Fruit fly (Drosophila melanogaster) whole organism, pupa: Measurements from ENCODE around the gene scpr-A.

Experiments used
- CG12605 ChIP-seq: fragments of 200-800 bp; sonication (Bioruptor generic); IDR thresholded peaks from 2 replicates; pipeline ENCODE4 v1.3.6; 2022; ENCODE audit warnings: missing biosample characterization, missing genetic modification characterization
- CG14655 ChIP-seq: fragments of 200-800 bp; sonication (Bioruptor generic); optimal IDR thresholded peaks from 3 replicates; lab custom pipeline; 2017; ENCODE audit warnings: mild to moderate bottlenecking, missing biosample characterization, missing genetic modification reagents, missing genetic modification characterization
- CG15710 ChIP-seq: fragments of 200-800 bp; sonication (Bioruptor generic); optimal IDR thresholded peaks from 2 replicates; lab custom pipeline; 2018; ENCODE audit warnings: missing biosample characterization, mild to moderate bottlenecking, missing genetic modification characterization, moderate library complexity
- CG4496 ChIP-seq: fragments of 200-800 bp; sonication (Bioruptor generic); IDR thresholded peaks from 3 replicates; pipeline ENCODE4 v1.3.6; 2022; ENCODE audit warnings: missing biosample characterization, missing genetic modification characterization
- CG8159 ChIP-seq: fragments of 200-800 bp; sonication (Bioruptor generic); optimal IDR thresholded peaks from 3 replicates; lab custom pipeline; 2018; ENCODE audit warnings: missing biosample characterization, mild to moderate bottlenecking, missing genetic modification characterization, moderate library complexity
- CG8301 ChIP-seq: fragments of 200-800 bp; sonication (Bioruptor generic); optimal IDR thresholded peaks from 2 replicates; lab custom pipeline; 2018; ENCODE audit warnings: missing biosample characterization, mild to moderate bottlenecking, missing genetic modification characterization
- CG9948 ChIP-seq: fragments of 200-800 bp; sonication (Bioruptor generic); optimal IDR thresholded peaks from 2 replicates; lab custom pipeline; 2018; ENCODE audit warnings: missing biosample characterization, mild to moderate bottlenecking, missing genetic modification characterization, moderate library complexity
- EcR ChIP-seq: fragments of 200-800 bp; sonication (Bioruptor generic); optimal IDR thresholded peaks from 3 replicates; lab custom pipeline; 2019; ENCODE audit warnings: missing biosample characterization, missing genetic modification characterization, mild to moderate bottlenecking, moderate library complexity, missing genetic modification reagents
- rn ChIP-seq: fragments of 200-800 bp; sonication (Bioruptor generic); IDR thresholded peaks from 2 replicates; pipeline ENCODE4 v1.3.6; 2022; ENCODE audit warnings: missing biosample characterization, missing genetic modification characterization

- TF ChIP-seq EcR (GFP tag; lab: Kevin White, UChicago) (peak; percentile 33), CG15710 (peak; percentile 62), CG14655 (GFP tag; lab: Kevin White, UChicago) (no peak), rn (0 out of 2 replicates have a peak, but pooled peaks have one; percentile 12), CG8301 (tag; lab: Kevin White, UChicago) (peak; percentile 47), CG12605 (peak; percentile 55), CG4496 (GFP tag; lab: Robert Waterston, UW) (peak; percentile 51; the same call in 1 of the 3 replicates), CG9948 (tag; lab: Kevin White, UChicago) (peak; percentile 58), CG8159 (tag; lab: Kevin White, UChicago) (peak; percentile 66)
These were observed 26.5 kb upstream of the scpr-A start, which contains the start of gene ZnT86D for dm6 chr3R:11214449-11214950.
